Worm (Caenorhabditis elegans): Measurements from ENCODE around the gene C55A6.3.

- TF ChIP-seq mdl-1 (tag; optimal IDR thresholded peaks at IDR 0.05) (no peak), sma-3 (GFP tag; optimal IDR thresholded peaks at IDR 0.05) (no peak), skn-1 (tag; optimal IDR thresholded peaks at IDR 0.05) (no peak), lin-39 (tag; optimal IDR thresholded peaks at IDR 0.05) (no peak), lin-11 (tag; optimal IDR thresholded peaks at IDR 0.05) (no peak), nhr-237 (tag; optimal IDR thresholded peaks at IDR 0.05) (no peak), lsy-2 (tag; optimal IDR thresholded peaks at IDR 0.05) (no peak), elt-1 (tag; optimal IDR thresholded peaks at IDR 0.05) (no peak), egl-27 (tag; optimal IDR thresholded peaks at IDR 0.05) (no peak), fos-1 (tag; optimal IDR thresholded peaks at IDR 0.05) (no peak), ztf-11 (tag; optimal IDR thresholded peaks at IDR 0.05) (no peak)
Observed at ce11 chrV:11485558-11485957, 27.8 kb downstream of the C55A6.3 start, which contains the start of gene srh-1.
